Fruit fly (Drosophila melanogaster): ENCODE measurements around the gene CG18284.

The CG18284 gene

DNA sequence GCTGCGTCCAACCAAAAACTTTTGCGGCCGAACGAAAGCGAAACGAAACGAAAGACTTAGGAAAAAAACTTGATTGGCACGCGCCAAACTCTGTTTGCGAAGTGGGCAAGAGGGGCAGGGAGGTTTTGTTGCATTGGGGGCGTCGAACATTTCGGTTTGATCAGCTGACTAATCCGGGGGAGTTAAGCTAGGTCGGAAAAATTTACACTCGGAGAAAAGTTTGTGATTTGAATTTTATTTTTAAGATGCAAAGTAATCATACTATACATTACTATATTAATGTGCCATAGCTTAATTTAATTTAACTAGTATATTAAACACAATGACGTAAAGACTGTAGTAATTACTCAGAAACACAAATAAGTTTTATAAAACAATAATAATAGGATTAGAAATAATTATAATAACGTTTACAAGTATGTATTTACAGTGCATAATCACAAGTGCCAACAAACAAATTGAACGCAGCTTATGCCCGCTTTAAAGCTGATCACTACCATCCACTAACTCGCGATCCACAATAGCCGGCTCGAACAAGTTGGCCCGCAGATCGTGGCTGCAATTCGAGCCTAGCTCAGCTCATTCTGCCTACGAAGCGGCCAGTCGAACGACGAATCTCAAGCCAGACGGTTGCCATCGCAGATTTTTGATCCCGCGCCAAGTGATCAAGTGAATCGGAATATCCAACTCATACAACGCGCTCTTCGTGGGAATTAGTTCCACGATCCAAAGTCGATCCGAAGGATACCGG, 17.9 kb downstream of the CG18284 start, which contains the start of gene CG31871 (continued):
- TF ChIP-seq Atf-2 (GFP tag; optimal IDR thresholded peaks at IDR 0.05) (no peak), CG12942 (GFP tag; optimal IDR thresholded peaks at IDR 0.05) (peak; percentile 35), BEAF-32 (GFP tag; optimal IDR thresholded peaks at IDR 0.05) (no peak), ranshi (GFP tag; IDR thresholded peaks at IDR 0.05) (peak; percentile 63), CG10274 (GFP tag; optimal IDR thresholded peaks at IDR 0.05) (no peak), cato (GFP tag; optimal IDR thresholded peaks at IDR 0.05; ENCODE audit: borderline replicate concordance) (peak; percentile 12), CG5953 (GFP tag; IDR thresholded peaks at IDR 0.05) (no peak; the same call in 1 of the 2 replicates), H15 (GFP tag; IDR thresholded peaks at IDR 0.05) (0 out of 3 replicates have a peak, but pooled peaks have one; percentile 44), CG11247 (GFP tag; IDR thresholded peaks at IDR 0.05) (no peak), mld (GFP tag; IDR thresholded peaks at IDR 0.05; ENCODE audit: partially characterized antibody) (no peak), Dip2 (GFP tag; IDR thresholded peaks at IDR 0.05) (no peak), CG8089 (GFP tag; optimal IDR thresholded peaks at IDR 0.05) (no peak), cwo (GFP tag; optimal IDR thresholded peaks at IDR 0.05) (peak; percentile 63), fd64A (GFP tag; optimal IDR thresholded peaks at IDR 0.05) (no peak), CG6272 (GFP tag; IDR thresholded peaks at IDR 0.05) (peak; percentile 16; the same call in 1 of the 2 replicates), Nf-YA (GFP tag; IDR thresholded peaks at IDR 0.05) (peak; percentile 23; the same call in 1 of the 2 replicates), CG1602 (GFP tag; optimal IDR thresholded peaks at IDR 0.05) (peak; percentile 21), grn (GFP tag; optimal IDR thresholded peaks at IDR 0.05) (no peak), ewg (GFP tag; optimal IDR thresholded peaks at IDR 0.05) (peak; percentile 48), fd102C (GFP tag; optimal IDR thresholded peaks at IDR 0.05) (no peak), CG11560 (tag; IDR thresholded peaks at IDR 0.05) (no peak), CG3995 (GFP tag; optimal IDR thresholded peaks at IDR 0.05) (no peak), YL-1 (GFP tag; optimal IDR thresholded peaks at IDR 0.05) (no peak), CG6683 (GFP tag; optimal IDR thresholded peaks at IDR 0.05) (no peak), CG18011 (GFP tag; optimal IDR thresholded peaks at IDR 0.05) (peak; percentile 3), CG16815 (GFP tag; optimal IDR thresholded peaks at IDR 0.05) (no peak), eyg (GFP tag; optimal IDR thresholded peaks at IDR 0.05) (no peak), zfh2 (GFP tag; optimal IDR thresholded peaks at IDR 0.05) (no peak), aop (GFP tag; IDR thresholded peaks at IDR 0.05) (no peak), Stat92E (GFP tag; optimal IDR thresholded peaks at IDR 0.05) (no peak), CG8944 (GFP tag; optimal IDR thresholded peaks at IDR 0.05) (no peak), Hand (GFP tag; optimal IDR thresholded peaks at IDR 0.05) (no peak), BtbVII (GFP tag; optimal IDR thresholded peaks at IDR 0.05) (peak; percentile 56), ash1 (GFP tag; optimal IDR thresholded peaks at IDR 0.05) (no peak), CG7928 (GFP tag; optimal IDR thresholded peaks at IDR 0.05) (no peak), Atf6 (GFP tag; IDR thresholded peaks at IDR 0.05) (peak; percentile 69; the same call in 1 of the 2 replicates), CG10959 (GFP tag; IDR thresholded peaks at IDR 0.05) (no peak), Dad (GFP tag; optimal IDR thresholded peaks at IDR 0.05) (no peak), Blimp-1 (GFP tag; optimal IDR thresholded peaks at IDR 0.05) (peak; percentile 89), CG31388 (GFP tag; optimal IDR thresholded peaks at IDR 0.05) (no peak), Jarid2 (GFP tag; optimal IDR thresholded peaks at IDR 0.05) (peak; percentile 52), ssp (GFP tag; IDR thresholded peaks at IDR 0.05) (peak; percentile 61), seq (GFP tag; IDR thresholded peaks at IDR 0.05) (peak; percentile 38; the same call in 1 of the 2 replicates), CG15601 (tag; optimal IDR thresholded peaks at IDR 0.05) (peak; percentile 79), CG4854 (GFP tag; optimal IDR thresholded peaks at IDR 0.05) (no peak), insv (GFP tag; optimal IDR thresholded peaks at IDR 0.05) (no peak), CG5245 (GFP tag; optimal IDR thresholded peaks at IDR 0.05) (no peak), Dp (GFP tag; optimal IDR thresholded peaks at IDR 0.05) (no peak), Bteb2 (GFP tag; optimal IDR thresholded peaks at IDR 0.05) (no peak)
